Worm (Caenorhabditis elegans) whole organism, midembryonic: ENCODE data around the gene upp-1.

Experiments
- T22C8.4 ChIP-seq: fragments of 200-800 bp; sonication (Bioruptor generic); IDR thresholded peaks from 2 replicates; pipeline ENCODE4 v1.3.6; 2022; ENCODE audit warnings: missing genetic modification characterization, missing compliant biosample characterization
- cog-1 ChIP-seq: sonication (generic microtip); optimal IDR thresholded peaks from 2 replicates; lab custom pipeline; 2016; ENCODE audit warnings: missing genetic modification characterization, missing compliant biosample characterization
- flt-1 ChIP-seq: fragments of 200-800 bp; sonication (Bioruptor generic); IDR thresholded peaks from 2 replicates; pipeline ENCODE4 v1.3.6; 2022; ENCODE audit warnings: missing genetic modification characterization, missing compliant biosample characterization
- med-1 ChIP-seq: sonication (generic microtip); optimal IDR thresholded peaks from 2 replicates; lab custom pipeline; 2017; ENCODE audit warnings: missing genetic modification characterization, mild to moderate bottlenecking, missing compliant biosample characterization, antibody characterized with exemption, missing genetic modification reagents; ENCODE audit not compliant: insufficient read depth
- tab-1 ChIP-seq: fragments of 200-800 bp; sonication (Bioruptor generic); IDR thresholded peaks from 2 replicates; pipeline ENCODE4 v1.3.6; 2022; ENCODE audit warnings: missing genetic modification characterization, missing compliant biosample characterization
- ztf-29 ChIP-seq: fragments of 200-800 bp; sonication (Bioruptor generic); IDR thresholded peaks from 2 replicates; pipeline ENCODE4 v1.3.6; 2022; ENCODE audit warnings: missing genetic modification reagents, missing genetic modification characterization, missing compliant biosample characterization

DNA sequence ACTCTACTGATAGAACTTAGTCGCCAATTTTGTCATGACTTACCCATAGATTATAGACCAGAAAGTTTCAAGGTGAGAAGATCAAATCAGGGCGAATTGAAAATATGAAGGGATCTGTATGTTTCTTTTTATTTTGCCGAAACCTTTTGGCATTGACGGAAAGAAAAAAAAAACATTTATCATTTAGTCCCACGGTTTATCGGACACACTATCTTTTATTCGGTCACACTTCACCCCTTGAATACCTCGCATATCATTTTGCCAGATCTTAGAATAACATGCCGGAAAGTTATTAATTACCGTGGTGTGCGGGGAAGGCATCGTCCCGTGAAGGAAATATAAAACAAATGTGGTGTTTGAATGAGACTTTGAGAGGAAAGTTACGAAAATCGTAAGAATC is 2.2 kb upstream of the upp-1 start:
- TF ChIP-seq cog-1 (tag; lab: Kevin White, UChicago) (no peak), flt-1 (GFP tag; lab: Robert Waterston, UW) (no peak), med-1 (no peak), tab-1 (GFP tag; lab: Robert Waterston, UW) (no peak), ztf-29 (GFP tag; lab: Robert Waterston, UW) (no peak), T22C8.4 (GFP tag; lab: Robert Waterston, UW) (no peak)
